Worm (Caenorhabditis elegans): ENCODE measurements around the gene C04G6.2.

DNA sequence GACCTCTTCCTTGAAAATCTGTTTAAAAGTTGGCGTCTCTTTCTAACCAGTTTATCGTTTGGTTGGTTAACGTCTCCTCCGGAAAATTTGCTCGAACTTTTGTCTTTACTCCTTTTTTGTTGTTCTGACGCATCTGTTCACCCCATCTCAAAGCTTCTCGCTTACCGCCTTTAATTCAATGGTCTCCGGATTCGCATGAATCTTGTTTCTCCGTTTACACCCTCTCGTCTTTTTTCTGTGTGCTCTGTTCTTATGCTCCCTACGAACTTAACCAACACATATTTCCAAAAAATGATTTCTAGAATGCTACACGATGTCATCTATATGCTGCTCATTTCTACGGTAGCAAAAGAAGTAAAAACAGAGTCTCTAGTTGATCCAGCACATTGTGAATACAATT, 37.0 kb downstream of the C04G6.2 start, which contains the start of gene lgc-56:
- TF ChIP-seq unc-62 (GFP tag; optimal IDR thresholded peaks at IDR 0.05) (no peak), sdz-38 (tag; optimal IDR thresholded peaks at IDR 0.05) (no peak), ama-1 (optimal IDR thresholded peaks at IDR 0.05) (no peak), ama-1 (GFP tag; optimal IDR thresholded peaks at IDR 0.05) (no peak), unc-130 (GFP tag; optimal IDR thresholded peaks at IDR 0.05) (no peak), T26A5.8 (tag; optimal IDR thresholded peaks at IDR 0.05) (no peak), attf-6 (GFP tag; IDR thresholded peaks at IDR 0.05) (no peak), pbrm-1 (GFP tag; IDR thresholded peaks at IDR 0.05) (no peak), die-1 (tag; optimal IDR thresholded peaks at IDR 0.05) (no peak), hlh-26 (GFP tag; conservative IDR thresholded peaks at IDR 0.05) (no peak), xnd-1 (tag; optimal IDR thresholded peaks at IDR 0.05) (no peak)

All from whole organism, young adult.